Worm (Caenorhabditis elegans): Measurements from ENCODE around the gene memo-1.

Gene memo-1

ce11 chrV:7875456-7875855, 28.5 kb upstream of the memo-1 start, which contains the start of gene F40A3.4:
Gene F40A3.4, plus strand, starts transcription at chrV:7875756.
- no peak for TF ChIP-seq ztf-11 (tag; optimal IDR thresholded peaks at IDR 0.05)

- peak; percentile 58 for TF ChIP-seq fkh-10 (GFP tag; optimal IDR thresholded peaks at IDR 0.05)
- no peak for TF ChIP-seq mdl-1 (tag; optimal IDR thresholded peaks at IDR 0.05)
- TF ChIP-seq nhr-11 (tag; optimal IDR thresholded peaks at IDR 0.05) = no peak
- TF ChIP-seq ceh-16 (tag; optimal IDR thresholded peaks at IDR 0.05) = no peak
- no peak for TF ChIP-seq mml-1 (tag; optimal IDR thresholded peaks at IDR 0.05)
- no peak for TF ChIP-seq nhr-67 (tag; optimal IDR thresholded peaks at IDR 0.05)
- no peak for TF ChIP-seq elt-3 (tag; optimal IDR thresholded peaks at IDR 0.05)
Measured at ce11 chrV:7872945-7873344, 26.0 kb upstream of the memo-1 start.

ce11 chrV:7870707-7871106, 23.7 kb upstream of the memo-1 start, which contains the start of gene nipi-4:
Gene nipi-4, minus strand, starts transcription at chrV:7870807.
- TF ChIP-seq nhr-76 (tag; optimal IDR thresholded peaks at IDR 0.05) (no peak), nhr-23 (tag; optimal IDR thresholded peaks at IDR 0.05) (peak; percentile 4)

ce11 chrV:7864663-7865062, 17.7 kb upstream of the memo-1 start, which contains the start of gene C37C3.11:
Gene C37C3.11, minus strand, starts transcription at chrV:7864763.
- TF ChIP-seq elt-3 (tag; optimal IDR thresholded peaks at IDR 0.05) (no peak), aly-2 (tag; optimal IDR thresholded peaks at IDR 0.05) (no peak), snpc-4 (tag; optimal IDR thresholded peaks at IDR 0.05) (no peak), unc-62 (GFP tag; optimal IDR thresholded peaks at IDR 0.05) (no peak), sea-2 (GFP tag; optimal IDR thresholded peaks at IDR 0.05) (no peak), egl-5 (tag; optimal IDR thresholded peaks at IDR 0.05) (no peak), unc-39 (tag; optimal IDR thresholded peaks at IDR 0.05) (no peak), skn-1 (tag; optimal IDR thresholded peaks at IDR 0.05) (no peak), R02D3.7 (tag; optimal IDR thresholded peaks at IDR 0.05) (no peak), lin-39 (tag; optimal IDR thresholded peaks at IDR 0.05) (no peak), fos-1 (tag; optimal IDR thresholded peaks at IDR 0.05) (no peak), ztf-4 (tag; optimal IDR thresholded peaks at IDR 0.05) (no peak), ama-1 (optimal IDR thresholded peaks at IDR 0.05) (no peak), nhr-12 (tag; optimal IDR thresholded peaks at IDR 0.05) (no peak), lsy-12 (tag; optimal IDR thresholded peaks at IDR 0.05) (no peak), nhr-237 (tag; optimal IDR thresholded peaks at IDR 0.05) (no peak), nhr-67 (tag; optimal IDR thresholded peaks at IDR 0.05) (no peak)

ce11 chrV:7863020-7863523, 16.1 kb upstream of the memo-1 start, which contains the start of gene C37C3.10:
Gene C37C3.10, minus strand, starts transcription at chrV:7863070.
- TF ChIP-seq lin-15B (tag; optimal IDR thresholded peaks at IDR 0.05) (no peak), pqm-1 (tag; optimal IDR thresholded peaks at IDR 0.05) (peak; percentile 64)

- TF ChIP-seq elt-3 (tag; optimal IDR thresholded peaks at IDR 0.05) = no peak
Measured at ce11 chrV:7861792-7862191, 14.8 kb upstream of the memo-1 start, which contains the start of gene C37C3.17. Gene C37C3.17, minus strand, starts transcription at chrV:7861892.

- peak; percentile 13 for TF ChIP-seq tbx-2 (tag; optimal IDR thresholded peaks at IDR 0.05)
- peak; percentile 74 for TF ChIP-seq ama-1 (optimal IDR thresholded peaks at IDR 0.05)
- TF ChIP-seq aly-2 (tag; optimal IDR thresholded peaks at IDR 0.05) = peak; percentile 67
- TF ChIP-seq nhr-11 (tag; optimal IDR thresholded peaks at IDR 0.05) = no peak
- TF ChIP-seq nhr-28 (tag; optimal IDR thresholded peaks at IDR 0.05) = no peak
- TF ChIP-seq ceh-28 (tag; optimal IDR thresholded peaks at IDR 0.05) = peak; percentile 48
- TF ChIP-seq nhr-43 (tag; optimal IDR thresholded peaks at IDR 0.05; ENCODE audit: poor library complexity, severe bottlenecking) = peak; percentile 56
- TF ChIP-seq nhr-67 (tag; optimal IDR thresholded peaks at IDR 0.05) = no peak
- TF ChIP-seq nhr-237 (tag; optimal IDR thresholded peaks at IDR 0.05) = no peak
- TF ChIP-seq elt-2 (tag; optimal IDR thresholded peaks at IDR 0.05) = peak; percentile 33
- TF ChIP-seq nhr-23 (tag; optimal IDR thresholded peaks at IDR 0.05) = peak; percentile 35
- TF ChIP-seq nhr-25 (tag; optimal IDR thresholded peaks at IDR 0.05) = peak; percentile 16
- peak; percentile 15 for TF ChIP-seq nhr-77 (tag; optimal IDR thresholded peaks at IDR 0.05)
- TF ChIP-seq fos-1 (tag; optimal IDR thresholded peaks at IDR 0.05) = no peak
- no peak for TF ChIP-seq ZK546.5 (tag; optimal IDR thresholded peaks at IDR 0.05)
- TF ChIP-seq pha-4 (tag; optimal IDR thresholded peaks at IDR 0.05) = no peak
- peak; percentile 29 for TF ChIP-seq lsy-12 (tag; optimal IDR thresholded peaks at IDR 0.05)
Measured at ce11 chrV:7857931-7858330, 11.0 kb upstream of the memo-1 start, which contains the start of gene C37C3.1. Gene C37C3.1, plus strand, starts transcription at chrV:7857963.
